Fruit fly (Drosophila melanogaster): ENCODE data around the gene CG32683.

CG32683 gene

dm6 chrX:10385757-10386156 is 68.9 kb downstream of the CG32683 start, which contains the start of the genes Psf3 and flw (continued):
- peak; percentile 47 for TF ChIP-seq CG15514 (GFP tag; optimal IDR thresholded peaks at IDR 0.05)
- TF ChIP-seq Dad (GFP tag; optimal IDR thresholded peaks at IDR 0.05), result no peak
- TF ChIP-seq sr (GFP tag; IDR thresholded peaks at IDR 0.05), result 0 out of 3 replicates have a peak, but pooled peaks have one; percentile 18
- TF ChIP-seq exex (tag; optimal IDR thresholded peaks at IDR 0.05), result no peak
- TF ChIP-seq CG10267 (tag; optimal IDR thresholded peaks at IDR 0.05), result peak; percentile 85
- TF ChIP-seq CG8281 (tag; optimal IDR thresholded peaks at IDR 0.05), result no peak
- TF ChIP-seq D19B (GFP tag; optimal IDR thresholded peaks at IDR 0.05), result no peak
- TF ChIP-seq CG6813 (GFP tag; optimal IDR thresholded peaks at IDR 0.05), result peak; percentile 22
- TF ChIP-seq org-1 (GFP tag; optimal IDR thresholded peaks at IDR 0.05), result no peak
- TF ChIP-seq sima (GFP tag; optimal IDR thresholded peaks at IDR 0.05), result no peak
- peak; percentile 70 for TF ChIP-seq CG3847 (GFP tag; IDR thresholded peaks at IDR 0.05)
- no peak for TF ChIP-seq br (optimal IDR thresholded peaks at IDR 0.05)
- TF ChIP-seq Bgb (GFP tag; IDR thresholded peaks at IDR 0.05; ENCODE audit: partially characterized antibody), result peak; percentile 80
- TF ChIP-seq CHES-1-like (GFP tag; optimal IDR thresholded peaks at IDR 0.05), result no peak
- TF ChIP-seq CG10147 (GFP tag; optimal IDR thresholded peaks at IDR 0.05), result peak; percentile 1
- TF ChIP-seq CG1603 (tag; optimal IDR thresholded peaks at IDR 0.05), result peak; percentile 72
- TF ChIP-seq Deaf1 (tag; optimal IDR thresholded peaks at IDR 0.05), result no peak
- TF ChIP-seq Dll (GFP tag; IDR thresholded peaks at IDR 0.05; ENCODE audit: partially characterized antibody), result peak; percentile 35; the same call in 1 of the 4 replicates
- no peak for TF ChIP-seq CG10979 (tag; optimal IDR thresholded peaks at IDR 0.05)
- TF ChIP-seq Lhr (GFP tag; optimal IDR thresholded peaks at IDR 0.05), result no peak
- no peak for TF ChIP-seq CG12391 (tag; optimal IDR thresholded peaks at IDR 0.05)
- TF ChIP-seq croc (GFP tag; conservative IDR thresholded peaks at IDR 0.05), result no peak
- TF ChIP-seq Ets65A (GFP tag), result peak; percentile 89
- TF ChIP-seq CG6791 (GFP tag; IDR thresholded peaks at IDR 0.05; ENCODE audit: partially characterized antibody), result peak; percentile 69
- TF ChIP-seq ci (GFP tag; IDR thresholded peaks at IDR 0.05), result peak; percentile 41; the same call in 1 of the 3 replicates
- TF ChIP-seq lmd (GFP tag; IDR thresholded peaks at IDR 0.05), result peak; percentile 30; the same call in 1 of the 2 replicates
- TF ChIP-seq sisA (GFP tag; IDR thresholded peaks at IDR 0.05), result no peak
- TF ChIP-seq Med (GFP tag), result peak; percentile 85
- TF ChIP-seq pzg (GFP tag; optimal IDR thresholded peaks at IDR 0.05), result peak; percentile 83
- TF ChIP-seq disco-r (GFP tag; optimal IDR thresholded peaks at IDR 0.05), result no peak
- TF ChIP-seq CG31365 (tag; optimal IDR thresholded peaks at IDR 0.05), result no peak
- TF ChIP-seq MTF-1 (GFP tag; optimal IDR thresholded peaks at IDR 0.05; ENCODE audit: borderline replicate concordance), result no peak
- TF ChIP-seq Fer1 (GFP tag; optimal IDR thresholded peaks at IDR 0.05), result peak; percentile 16
- TF ChIP-seq CG5953 (GFP tag; IDR thresholded peaks at IDR 0.05), result 0 out of 2 replicates have a peak, but pooled peaks have one; percentile 34
- TF ChIP-seq CG2199 (GFP tag; IDR thresholded peaks at IDR 0.05), result no peak
- TF ChIP-seq chm (GFP tag; IDR thresholded peaks at IDR 0.05), result no peak; the same call in 1 of the 2 replicates
- TF ChIP-seq Taf1 (GFP tag; IDR thresholded peaks at IDR 0.05), result no peak
- TF ChIP-seq C15 (GFP tag; IDR thresholded peaks at IDR 0.05), result no peak
- TF ChIP-seq vvl (GFP tag; IDR thresholded peaks at IDR 0.05), result no peak; the same call in 1 of the 2 replicates
- peak; percentile 67 for TF ChIP-seq bbx (GFP tag; IDR thresholded peaks at IDR 0.05; ENCODE audit: partially characterized antibody)
- TF ChIP-seq nerfin-2 (GFP tag; IDR thresholded peaks at IDR 0.05; ENCODE audit: partially characterized antibody), result 0 out of 2 replicates have a peak, but pooled peaks have one; percentile 31
- no peak for TF ChIP-seq CG32772 (GFP tag; IDR thresholded peaks at IDR 0.05)
- no peak for TF ChIP-seq CG8089 (GFP tag; optimal IDR thresholded peaks at IDR 0.05)
- TF ChIP-seq bigmax (GFP tag; optimal IDR thresholded peaks at IDR 0.05), result no peak
- no peak for TF ChIP-seq Camta (GFP tag; optimal IDR thresholded peaks at IDR 0.05)
- TF ChIP-seq CG9609 (GFP tag; optimal IDR thresholded peaks at IDR 0.05), result no peak
- no peak for TF ChIP-seq lab (GFP tag; optimal IDR thresholded peaks at IDR 0.05)
- no peak for TF ChIP-seq Chrac-16 (GFP tag; optimal IDR thresholded peaks at IDR 0.05)
- no peak for TF ChIP-seq lov (optimal IDR thresholded peaks at IDR 0.05)
- no peak for TF ChIP-seq lov (GFP tag; IDR thresholded peaks at IDR 0.05)
- TF ChIP-seq Rfx (GFP tag; IDR thresholded peaks at IDR 0.05), result peak; percentile 61

All from whole organism, embryonic.